Worm (Caenorhabditis elegans): ENCODE data around the gene grd-8.
A peak's percentile ranks its signal among the peaks of the same experiment; 100 is the strongest.

grd-8 gene

DNA sequence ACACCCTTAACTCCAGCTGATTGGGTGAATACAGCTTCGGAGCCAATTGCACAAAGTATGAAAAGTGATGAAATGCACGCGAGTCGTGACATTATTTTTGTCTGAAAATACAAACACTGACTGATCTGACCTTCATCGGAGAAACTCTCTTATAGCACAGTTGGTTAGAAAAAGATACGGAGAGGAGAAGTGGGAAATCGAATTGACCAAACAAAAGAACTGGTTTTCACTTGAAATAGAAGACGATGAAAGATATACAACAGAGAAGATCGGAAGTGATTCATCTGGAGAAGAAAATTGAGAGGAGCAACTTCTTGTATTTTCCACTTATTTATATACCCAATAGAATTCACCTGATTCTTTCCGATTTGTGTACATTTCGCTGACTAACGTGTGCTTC is 4.5 kb upstream of the grd-8 start, which contains the start of gene ttr-33:
Gene ttr-33 (minus strand): TSS at position 101 of the 400 bp plus-strand sequence.
- TF ChIP-seq sma-9 (GFP tag; optimal IDR thresholded peaks at IDR 0.05) (peak; percentile 22), sma-9 (tag; optimal IDR thresholded peaks at IDR 0.05) (no peak), fos-1 (tag; optimal IDR thresholded peaks at IDR 0.05) (peak; percentile 12), unc-62 (GFP tag; optimal IDR thresholded peaks at IDR 0.05) (no peak), elt-3 (tag; optimal IDR thresholded peaks at IDR 0.05) (no peak), nhr-21 (tag; optimal IDR thresholded peaks at IDR 0.05) (no peak), sma-3 (GFP tag; optimal IDR thresholded peaks at IDR 0.05) (peak; percentile 12)

DNA sequence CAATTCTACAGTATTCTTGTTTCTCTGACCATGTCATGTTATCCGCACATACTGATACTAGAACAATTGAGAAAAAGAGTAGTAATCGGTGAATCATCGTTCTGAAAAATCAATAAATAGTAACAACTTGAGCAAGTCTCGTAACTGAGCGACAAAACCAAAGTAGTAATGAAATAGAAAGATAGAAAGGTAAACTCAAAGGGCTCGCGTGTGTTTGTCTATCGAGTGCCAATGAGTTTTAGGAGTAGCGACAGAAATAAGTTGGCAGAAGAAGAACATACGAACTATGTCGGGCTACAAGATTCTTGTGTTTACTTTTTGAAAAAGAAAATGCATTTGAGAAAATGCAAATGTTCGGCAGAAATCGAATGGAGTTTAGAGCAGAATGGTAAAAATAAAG is 2.8 kb upstream of the grd-8 start, which contains the start of gene C37C3.12:
Gene C37C3.12 (minus strand): TSS at position 101 of the 400 bp plus-strand sequence.
- TF ChIP-seq nhr-11 (tag; optimal IDR thresholded peaks at IDR 0.05) (no peak), nhr-10 (tag; optimal IDR thresholded peaks at IDR 0.05) (no peak), dmd-4 (tag; optimal IDR thresholded peaks at IDR 0.05) (no peak), lsy-2 (tag; optimal IDR thresholded peaks at IDR 0.05) (no peak), mdl-1 (tag; optimal IDR thresholded peaks at IDR 0.05) (no peak), ceh-82 (tag; optimal IDR thresholded peaks at IDR 0.05) (no peak), sma-9 (GFP tag; optimal IDR thresholded peaks at IDR 0.05) (no peak), sma-9 (tag; optimal IDR thresholded peaks at IDR 0.05) (no peak), ztf-11 (tag; optimal IDR thresholded peaks at IDR 0.05) (no peak)

DNA sequence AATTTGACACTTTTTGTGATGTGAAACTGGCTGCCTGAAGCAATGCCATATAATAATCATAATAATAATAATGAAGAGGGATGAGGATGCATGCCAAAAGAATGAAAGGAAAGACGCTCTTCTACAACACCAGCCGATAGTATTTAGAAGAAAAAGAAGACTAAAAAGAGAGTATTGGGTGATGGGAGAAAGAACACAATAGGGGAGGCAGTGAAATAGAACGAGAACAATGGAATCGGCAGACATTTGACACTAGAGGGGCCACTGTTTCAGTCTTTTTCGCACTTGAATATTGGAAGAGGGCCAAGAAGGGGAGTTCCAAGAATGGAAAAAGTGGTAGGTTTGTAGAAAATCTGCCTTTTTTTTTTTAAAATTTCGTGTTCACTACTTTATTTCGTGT is 4.8 kb downstream of the grd-8 start, which contains the start of gene memo-1:
Gene memo-1 (minus strand): TSS at position 2 of the 400 bp plus-strand sequence.
- no peak for TF ChIP-seq C34F6.9 (tag; optimal IDR thresholded peaks at IDR 0.05)
- TF ChIP-seq nhr-21 (tag; optimal IDR thresholded peaks at IDR 0.05): no peak
- no peak for TF ChIP-seq blmp-1 (tag; optimal IDR thresholded peaks at IDR 0.05; ENCODE audit: insufficient read depth)
- no peak for TF ChIP-seq nhr-237 (tag; optimal IDR thresholded peaks at IDR 0.05)
- no peak for TF ChIP-seq dmd-4 (tag; optimal IDR thresholded peaks at IDR 0.05)
- no peak for TF ChIP-seq sma-9 (GFP tag; optimal IDR thresholded peaks at IDR 0.05)
- no peak for TF ChIP-seq sma-9 (tag; optimal IDR thresholded peaks at IDR 0.05)
- TF ChIP-seq elt-3 (tag; optimal IDR thresholded peaks at IDR 0.05): no peak
- no peak for TF ChIP-seq ama-1 (optimal IDR thresholded peaks at IDR 0.05)
- no peak for TF ChIP-seq elt-1 (tag; optimal IDR thresholded peaks at IDR 0.05)
- TF ChIP-seq peb-1 (tag; optimal IDR thresholded peaks at IDR 0.05): no peak
- TF ChIP-seq alr-1 (tag; optimal IDR thresholded peaks at IDR 0.05): no peak
- TF ChIP-seq ztf-1 (GFP tag; conservative IDR thresholded peaks at IDR 0.05): no peak
- TF ChIP-seq nhr-11 (tag; optimal IDR thresholded peaks at IDR 0.05): no peak
- no peak for TF ChIP-seq nhr-25 (tag; optimal IDR thresholded peaks at IDR 0.05)
- no peak for TF ChIP-seq lin-39 (tag; optimal IDR thresholded peaks at IDR 0.05)
- TF ChIP-seq Y55F3AM.14 (GFP tag; optimal IDR thresholded peaks at IDR 0.05): no peak

DNA sequence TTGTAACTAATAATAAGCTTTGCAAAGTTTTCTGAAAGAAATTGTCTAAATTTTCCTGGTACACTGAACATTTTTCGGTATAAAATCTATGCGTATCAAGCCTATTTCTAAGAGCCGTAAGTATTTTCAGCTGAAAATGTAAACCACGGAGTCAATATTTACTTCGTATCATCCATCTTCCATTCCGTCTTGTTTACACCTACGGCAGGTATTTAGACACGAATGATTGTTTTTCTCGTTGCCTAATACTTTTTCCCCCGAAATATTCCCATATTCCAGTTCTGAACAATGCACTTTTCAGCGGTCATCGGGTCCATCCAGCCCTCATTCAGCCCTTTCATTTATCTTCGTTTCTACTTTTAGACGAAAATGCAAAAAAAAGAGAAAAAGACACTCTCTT is 5.4 kb downstream of the grd-8 start:
- TF ChIP-seq nhr-129 (tag; optimal IDR thresholded peaks at IDR 0.05): no peak
- TF ChIP-seq crh-2 (tag; optimal IDR thresholded peaks at IDR 0.05): no peak
- no peak for TF ChIP-seq nhr-237 (tag; optimal IDR thresholded peaks at IDR 0.05)
- TF ChIP-seq nhr-10 (tag; optimal IDR thresholded peaks at IDR 0.05): no peak
- TF ChIP-seq snpc-4 (tag; optimal IDR thresholded peaks at IDR 0.05): no peak
- no peak for TF ChIP-seq ztf-4 (tag; optimal IDR thresholded peaks at IDR 0.05)
- TF ChIP-seq elt-3 (tag; optimal IDR thresholded peaks at IDR 0.05): no peak
- TF ChIP-seq nhr-6 (tag; optimal IDR thresholded peaks at IDR 0.05): no peak
- TF ChIP-seq mab-5 (tag; optimal IDR thresholded peaks at IDR 0.05): no peak
- TF ChIP-seq lsy-2 (tag; optimal IDR thresholded peaks at IDR 0.05): no peak
- no peak for TF ChIP-seq blmp-1 (tag; optimal IDR thresholded peaks at IDR 0.05; ENCODE audit: insufficient read depth)

DNA sequence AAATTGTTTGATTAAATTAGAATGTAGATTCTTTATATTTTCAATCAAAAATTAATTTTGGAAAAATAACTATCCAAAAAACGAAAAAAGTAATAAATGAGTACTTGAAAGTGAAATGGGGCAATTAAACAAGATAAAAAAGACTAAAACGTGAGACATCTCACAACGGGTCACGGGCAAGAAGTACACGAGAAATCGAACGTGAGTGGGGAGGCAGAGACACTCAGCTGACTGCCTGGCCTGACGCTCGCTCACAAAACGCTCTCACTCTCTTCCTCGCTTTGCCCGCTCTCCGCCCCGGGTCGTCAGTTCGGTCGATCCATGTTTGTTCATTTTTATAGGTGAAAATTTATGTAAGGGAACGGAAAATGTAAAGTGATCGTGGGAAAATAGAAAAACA is 5.9 kb downstream of the grd-8 start:
- TF ChIP-seq nhr-21 (tag; optimal IDR thresholded peaks at IDR 0.05) (no peak), alr-1 (tag; optimal IDR thresholded peaks at IDR 0.05) (no peak), C34F6.9 (tag; optimal IDR thresholded peaks at IDR 0.05) (peak; percentile 10), nhr-77 (tag; optimal IDR thresholded peaks at IDR 0.05) (no peak), nhr-129 (tag; optimal IDR thresholded peaks at IDR 0.05) (peak; percentile 44), nhr-12 (tag; optimal IDR thresholded peaks at IDR 0.05) (no peak), fos-1 (tag; optimal IDR thresholded peaks at IDR 0.05) (peak; percentile 9), Y55F3AM.14 (GFP tag; optimal IDR thresholded peaks at IDR 0.05) (no peak), crh-2 (tag; optimal IDR thresholded peaks at IDR 0.05) (no peak), elt-1 (tag; optimal IDR thresholded peaks at IDR 0.05) (no peak), mdl-1 (tag; optimal IDR thresholded peaks at IDR 0.05) (peak in 1 of 2 experiments; percentile 16), lsy-2 (tag; optimal IDR thresholded peaks at IDR 0.05) (no peak), F13H6.1 (tag; optimal IDR thresholded peaks at IDR 0.05) (peak; percentile 32), egl-27 (tag; optimal IDR thresholded peaks at IDR 0.05) (no peak), ztf-11 (tag; optimal IDR thresholded peaks at IDR 0.05) (no peak), ztf-1 (GFP tag; conservative IDR thresholded peaks at IDR 0.05) (no peak)

All from whole organism, L2 larva.